Worm (Caenorhabditis elegans): ENCODE measurements around the gene mtrf-1L.

mtrf-1L gene

ce11 chrIV:5186480-5187205, at the start of gene mtrf-1L, which contains the start of gene W03F8.6:
TSS of gene mtrf-1L (plus strand) at chrIV:5187155.
TSS of gene W03F8.6 (minus strand) at chrIV:5186580.
- TF ChIP-seq egl-27 (tag; optimal IDR thresholded peaks at IDR 0.05) (no peak), Y116A8C.19 (tag; optimal IDR thresholded peaks at IDR 0.05; ENCODE audit: borderline replicate concordance) (no peak), nhr-19 (GFP tag; conservative IDR thresholded peaks at IDR 0.05) (no peak), nhr-11 (tag; optimal IDR thresholded peaks at IDR 0.05) (no peak), sptf-1 (tag; optimal IDR thresholded peaks at IDR 0.05) (no peak), xbp-1 (tag; optimal IDR thresholded peaks at IDR 0.05) (no peak), nhr-76 (tag; optimal IDR thresholded peaks at IDR 0.05) (no peak), mep-1 (tag; optimal IDR thresholded peaks at IDR 0.05) (no peak), mef-2 (tag; optimal IDR thresholded peaks at IDR 0.05) (no peak)

- TF ChIP-seq ceh-63 (GFP tag; optimal IDR thresholded peaks at IDR 0.05) (no peak), snu-23 (GFP tag; optimal IDR thresholded peaks at IDR 0.05) (peak; percentile 39), lsy-2 (tag; optimal IDR thresholded peaks at IDR 0.05) (peak; percentile 29), lin-35 (GFP tag; optimal IDR thresholded peaks at IDR 0.05) (no peak), fkh-10 (GFP tag; optimal IDR thresholded peaks at IDR 0.05) (peak; percentile 95), ztf-4 (tag; optimal IDR thresholded peaks at IDR 0.05) (no peak), nhr-47 (tag; optimal IDR thresholded peaks at IDR 0.05) (peak; percentile 20), unc-86 (tag; optimal IDR thresholded peaks at IDR 0.05) (no peak), ceh-82 (tag; optimal IDR thresholded peaks at IDR 0.05) (peak in 2 of 3 experiments; percentile 25 to 51), fkh-8 (tag; optimal IDR thresholded peaks at IDR 0.05) (no peak), efl-1 (optimal IDR thresholded peaks at IDR 0.05) (no peak), efl-1 (GFP tag; optimal IDR thresholded peaks at IDR 0.05 in 1 of 2) (peak in 1 of 2 experiments; percentile 72), nhr-71 (tag; optimal IDR thresholded peaks at IDR 0.05) (peak; percentile 4), lin-14 (GFP tag; optimal IDR thresholded peaks at IDR 0.05) (peak; percentile 89), pag-3 (tag; optimal IDR thresholded peaks at IDR 0.05; ENCODE audit: borderline replicate concordance, insufficient read depth) (no peak), isw-1 (GFP tag; IDR thresholded peaks at IDR 0.05) (no peak), elt-3 (tag; optimal IDR thresholded peaks at IDR 0.05) (no peak)
These were observed 49.1 kb upstream of the mtrf-1L start for ce11 chrIV:5137809-5138208.

- no peak for TF ChIP-seq nhr-20 (tag; optimal IDR thresholded peaks at IDR 0.05)
- peak; percentile 68 for TF ChIP-seq lin-14 (GFP tag; optimal IDR thresholded peaks at IDR 0.05)
- peak in 1 of 2 experiments; percentile 15 for TF ChIP-seq lsy-2 (tag; optimal IDR thresholded peaks at IDR 0.05)
- peak; percentile 73 for TF ChIP-seq fkh-10 (GFP tag; optimal IDR thresholded peaks at IDR 0.05)
- peak; percentile 26 for TF ChIP-seq nhr-71 (tag; optimal IDR thresholded peaks at IDR 0.05)
These were observed 47.8 kb upstream of the mtrf-1L start for ce11 chrIV:5139189-5139588.

ce11 chrIV:5139972-5140371, 47.0 kb upstream of the mtrf-1L start:
- TF ChIP-seq aha-1 (tag; optimal IDR thresholded peaks at IDR 0.05) = no peak
- TF ChIP-seq lsy-2 (tag; optimal IDR thresholded peaks at IDR 0.05) = no peak
- TF ChIP-seq zag-1 (tag; optimal IDR thresholded peaks at IDR 0.05) = no peak
- TF ChIP-seq unc-86 (tag; optimal IDR thresholded peaks at IDR 0.05) = no peak
- TF ChIP-seq hlh-4 (tag; optimal IDR thresholded peaks at IDR 0.05) = no peak
- TF ChIP-seq snpc-4 (tag; optimal IDR thresholded peaks at IDR 0.05) = no peak
- no peak for TF ChIP-seq alr-1 (tag; optimal IDR thresholded peaks at IDR 0.05; ENCODE audit: borderline replicate concordance)
- TF ChIP-seq C16A3.4 (tag; optimal IDR thresholded peaks at IDR 0.05) = no peak
- no peak for TF ChIP-seq nhr-71 (tag; optimal IDR thresholded peaks at IDR 0.05)
- TF ChIP-seq unc-98 (GFP tag; IDR thresholded peaks at IDR 0.05) = no peak
- TF ChIP-seq pqm-1 (tag; optimal IDR thresholded peaks at IDR 0.05) = no peak
- TF ChIP-seq mef-2 (tag; optimal IDR thresholded peaks at IDR 0.05) = no peak
- peak; percentile 86 for TF ChIP-seq nhr-85 (tag)
- TF ChIP-seq isw-1 (GFP tag; IDR thresholded peaks at IDR 0.05) = no peak
- TF ChIP-seq aly-2 (tag; optimal IDR thresholded peaks at IDR 0.05) = no peak
- no peak for TF ChIP-seq vab-15 (tag; optimal IDR thresholded peaks at IDR 0.05)
- no peak for TF ChIP-seq fkh-4 (tag; optimal IDR thresholded peaks at IDR 0.05; ENCODE audit: borderline replicate concordance)
- TF ChIP-seq xbp-1 (tag; optimal IDR thresholded peaks at IDR 0.05) = no peak
- TF ChIP-seq nhr-77 (tag; optimal IDR thresholded peaks at IDR 0.05) = no peak
- TF ChIP-seq elt-3 (tag; optimal IDR thresholded peaks at IDR 0.05) = peak in 3 of 6 experiments; percentile 37 to 73 (median 53)
- TF ChIP-seq nhr-76 (tag; optimal IDR thresholded peaks at IDR 0.05) = no peak
- TF ChIP-seq ztf-11 (tag; optimal IDR thresholded peaks at IDR 0.05) = no peak
- no peak for TF ChIP-seq unc-62 (GFP tag; optimal IDR thresholded peaks at IDR 0.05)
- no peak for TF ChIP-seq hlh-17 (GFP tag; optimal IDR thresholded peaks at IDR 0.05; ENCODE audit: borderline replicate concordance)
- TF ChIP-seq egl-27 (tag; optimal IDR thresholded peaks at IDR 0.05) = no peak
- no peak for TF ChIP-seq ceh-63 (GFP tag; optimal IDR thresholded peaks at IDR 0.05)
- TF ChIP-seq hpl-2 (GFP tag; optimal IDR thresholded peaks at IDR 0.05) = no peak
- no peak for TF ChIP-seq grh-1 (GFP tag; IDR thresholded peaks at IDR 0.05)
- no peak for TF ChIP-seq sptf-1 (tag; optimal IDR thresholded peaks at IDR 0.05)
